Fruit fly (Drosophila melanogaster) whole organism, embryonic: Measurements from ENCODE around the gene CG13071.

Experiments used
- CG6791 ChIP-seq: fragments of 200-800 bp; sonication (Bioruptor generic); IDR thresholded peaks from 3 replicates; pipeline ENCODE4 v1.3.6; 2022; ENCODE audit warnings: missing biosample characterization, missing genetic modification characterization; ENCODE audit not compliant: partially characterized antibody
- repo ChIP-seq: fragments of 200-800 bp; sonication (Bioruptor generic); optimal IDR thresholded peaks from 2 replicates; lab custom pipeline; 2016; ENCODE audit warnings: missing biosample characterization, missing genetic modification characterization

DNA sequence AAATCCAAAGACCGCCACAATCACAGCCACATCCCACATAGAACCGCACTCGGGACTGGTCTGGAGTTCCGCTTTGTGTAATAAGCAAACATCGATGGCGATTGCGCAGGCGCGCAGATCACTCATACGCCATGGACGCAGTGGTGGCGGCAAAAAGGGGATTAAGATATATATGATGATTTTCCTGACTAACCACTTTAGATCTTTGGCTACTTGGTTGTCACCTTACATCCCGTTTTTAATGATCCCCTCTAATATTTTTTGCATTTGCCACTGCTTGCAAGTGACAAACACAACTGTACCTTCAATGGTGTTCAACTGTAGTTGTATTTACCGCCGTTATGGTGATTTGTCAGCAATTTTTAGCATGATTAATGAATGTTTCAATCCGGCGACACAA, 47.4 kb downstream of the CG13071 start:
- TF ChIP-seq CG6791 (GFP tag; lab: Robert Waterston, UW) (no peak), repo (GFP tag; lab: Kevin White, UChicago) (no peak)
